Worm (Caenorhabditis elegans) whole organism, L2 larva: ENCODE measurements around the gene C16C8.12.

Source experiments
- R02D3.7 ChIP-seq: fragments of 150-350 bp; optimal IDR thresholded peaks from 2 replicates; lab custom pipeline; 2014; ENCODE audit warnings: missing biosample characterization, missing genetic modification characterization
- lin-13 ChIP-seq: fragments of 150-350 bp; optimal IDR thresholded peaks from 2 replicates; lab custom pipeline; 2014; ENCODE audit warnings: missing biosample characterization, missing genetic modification reagents, missing genetic modification characterization
- mab-5 ChIP-seq: fragments of 150-350 bp; optimal IDR thresholded peaks from 2 replicates; lab custom pipeline; 2014; ENCODE audit warnings: missing biosample characterization, missing genetic modification characterization
- nhr-11 ChIP-seq: fragments of 150-350 bp; optimal IDR thresholded peaks from 2 replicates; lab custom pipeline; 2014; ENCODE audit warnings: missing biosample characterization, missing genetic modification characterization

- no peak for TF ChIP-seq mab-5 (tag; lab: Kevin White, UChicago)
- no peak for TF ChIP-seq R02D3.7 (tag; lab: Kevin White, UChicago)
- no peak for TF ChIP-seq nhr-11 (tag; lab: Kevin White, UChicago)
- no peak for TF ChIP-seq lin-13 (GFP tag; lab: Kevin White, UChicago)
These were observed 23.1 kb upstream of the C16C8.12 start, which contains the start of gene C16C8.18 for ce11 chrII:3429400-3429799.
